Worm (Caenorhabditis elegans): ENCODE measurements around the gene B0432.7.

The B0432.7 gene

ce11 chrII:305645-306044, 31.9 kb upstream of the B0432.7 start, which contains the start of gene col-69:
Gene col-69 (minus strand): TSS chrII:305745.
- TF ChIP-seq ekl-4 (GFP tag; IDR thresholded peaks at IDR 0.05) (no peak), C17E4.6 (GFP tag; IDR thresholded peaks at IDR 0.05) (no peak), F37B4.10 (GFP tag; IDR thresholded peaks at IDR 0.05) (no peak), let-526 (GFP tag; IDR thresholded peaks at IDR 0.05) (no peak), Y56A3A.18 (GFP tag; IDR thresholded peaks at IDR 0.05) (no peak), ztf-6 (GFP tag; IDR thresholded peaks at IDR 0.05) (no peak), efl-1 (GFP tag; optimal IDR thresholded peaks at IDR 0.05) (no peak), chd-7 (tag; optimal IDR thresholded peaks at IDR 0.05) (no peak), ceh-79 (tag; optimal IDR thresholded peaks at IDR 0.05) (no peak), gei-17 (GFP tag; optimal IDR thresholded peaks at IDR 0.05) (no peak), ama-1 (optimal IDR thresholded peaks at IDR 0.05) (no peak), ama-1 (GFP tag; optimal IDR thresholded peaks at IDR 0.05) (no peak), F57A8.1 (GFP tag; optimal IDR thresholded peaks at IDR 0.05) (no peak)

ce11 chrII:303927-304711, 30.3 kb upstream of the B0432.7 start:
- TF ChIP-seq Y53G8AR.9 (GFP tag; conservative IDR thresholded peaks at IDR 0.05) (no peak), hsf-1 (GFP tag; IDR thresholded peaks at IDR 0.05) (no peak), egrh-3 (GFP tag; IDR thresholded peaks at IDR 0.05) (peak; percentile 23; the same call in 1 of the 2 replicates), nfyb-1 (GFP tag; IDR thresholded peaks at IDR 0.05) (no peak), lin-54 (GFP tag; optimal IDR thresholded peaks at IDR 0.05) (no peak), zfh-2 (GFP tag; conservative IDR thresholded peaks at IDR 0.05) (peak; percentile 87), ceh-40 (GFP tag; IDR thresholded peaks at IDR 0.05) (no peak), F57A8.1 (GFP tag; optimal IDR thresholded peaks at IDR 0.05) (no peak), sea-2 (GFP tag; IDR thresholded peaks at IDR 0.05) (no peak), Y79H2A.3 (GFP tag; conservative IDR thresholded peaks at IDR 0.05) (no peak)

ce11 chrII:300977-301772, 27.4 kb upstream of the B0432.7 start, which contains the start of gene K01A2.5:
Gene K01A2.5 (plus strand): TSS chrII:301273.
- TF ChIP-seq hmg-1.2 (GFP tag; IDR thresholded peaks at IDR 0.05) (no peak), Y56A3A.18 (GFP tag; IDR thresholded peaks at IDR 0.05) (no peak), F55B11.4 (tag; optimal IDR thresholded peaks at IDR 0.05; ENCODE audit: borderline replicate concordance, insufficient read depth) (no peak), F37B4.10 (GFP tag; IDR thresholded peaks at IDR 0.05) (no peak), lag-1 (GFP tag; IDR thresholded peaks at IDR 0.05) (no peak), rpc-1 (optimal IDR thresholded peaks at IDR 0.05) (peak; percentile 51), rpc-1 (tag; optimal IDR thresholded peaks at IDR 0.05) (no peak), hsf-1 (GFP tag; IDR thresholded peaks at IDR 0.05) (peak; percentile 85), nfya-2 (GFP tag; IDR thresholded peaks at IDR 0.05) (no peak), fkh-3 (tag; optimal IDR thresholded peaks at IDR 0.05) (no peak)

DNA sequence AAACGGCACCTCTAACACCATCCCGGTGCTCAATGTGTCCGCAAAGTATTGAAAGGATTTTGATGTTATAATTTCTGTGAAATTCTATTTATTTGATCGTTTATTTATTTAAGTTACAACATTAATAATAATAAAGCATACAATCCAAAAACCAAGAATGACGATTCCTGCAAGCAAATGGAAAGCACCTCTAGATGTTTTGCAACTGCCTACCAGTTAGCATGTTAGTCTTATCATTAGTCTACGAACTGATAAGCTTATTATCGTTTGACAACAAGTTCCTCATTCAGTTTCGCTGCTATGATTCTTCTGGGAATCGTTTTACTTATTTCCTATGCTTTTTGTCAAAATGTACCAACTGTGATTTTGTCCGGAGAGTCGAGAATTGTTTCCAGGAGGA, 25.9 kb upstream of the B0432.7 start, which contains the start of gene K01A2.6:
TSS of gene K01A2.6 (plus strand) at position 301 of the 400 bp plus-strand sequence.
- TF ChIP-seq ztf-26 (tag; optimal IDR thresholded peaks at IDR 0.05) (no peak), sptf-2 (GFP tag; optimal IDR thresholded peaks at IDR 0.05) (no peak), Y56A3A.18 (GFP tag; IDR thresholded peaks at IDR 0.05) (no peak), nfyb-1 (GFP tag; IDR thresholded peaks at IDR 0.05) (no peak), hmg-1.2 (GFP tag; IDR thresholded peaks at IDR 0.05) (no peak), dpl-1 (GFP tag; optimal IDR thresholded peaks at IDR 0.05) (no peak)
